Fruit fly (Drosophila melanogaster): Measurements from ENCODE around the gene Syx17.

DNA sequence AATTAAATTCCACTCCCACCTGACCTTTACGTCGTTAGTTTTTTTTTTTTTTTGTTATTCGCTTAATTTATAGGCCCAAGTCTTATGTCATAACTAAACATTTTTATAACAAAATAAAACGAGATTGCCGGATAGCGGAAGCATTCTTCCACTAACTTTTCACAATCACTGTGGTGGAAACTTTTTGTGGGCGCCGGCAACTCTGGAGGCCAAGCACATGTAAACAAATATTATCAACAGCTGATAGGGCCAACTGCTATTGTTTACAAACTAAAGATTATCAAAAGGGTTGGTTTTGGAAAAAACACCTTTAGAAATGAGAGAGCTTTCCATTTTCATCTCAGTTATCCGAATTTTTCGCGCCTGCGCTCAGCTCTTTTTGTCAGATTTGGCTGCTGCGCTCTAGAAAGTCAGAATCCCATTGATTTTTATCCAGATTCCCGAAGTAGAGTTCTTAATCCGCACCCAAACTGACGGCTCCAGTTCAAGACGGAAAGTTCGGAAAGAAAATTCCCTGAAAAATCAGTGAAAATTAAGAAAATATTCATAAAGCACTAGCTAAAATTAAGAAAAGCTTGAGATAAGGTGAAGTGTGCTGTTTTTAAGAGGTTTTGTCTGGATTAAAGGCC is 25.7 kb downstream of the Syx17 start, which contains the start of gene nAChRbeta1:
- TF ChIP-seq Hmx (GFP tag; optimal IDR thresholded peaks at IDR 0.05) (no peak), Chrac-16 (GFP tag; optimal IDR thresholded peaks at IDR 0.05) (no peak), h (optimal IDR thresholded peaks at IDR 0.05) (no peak), CG6813 (GFP tag; optimal IDR thresholded peaks at IDR 0.05) (no peak)
